Worm (Caenorhabditis elegans) whole organism, late embryonic: ENCODE data around the gene nhr-143.

Source experiments
- C08G9.2 ChIP-seq: sonication (generic microtip); optimal IDR thresholded peaks from 2 replicates; lab custom pipeline; 2016; ENCODE audit warnings: mild to moderate bottlenecking, missing genetic modification characterization, moderate library complexity, missing compliant biosample characterization
- F13H6.1 ChIP-seq: sonication (generic microtip); optimal IDR thresholded peaks from 2 replicates; lab custom pipeline; 2016; ENCODE audit warnings: missing genetic modification characterization, missing compliant biosample characterization
- K09A11.1 ChIP-seq: sonication (generic microtip); optimal IDR thresholded peaks from 2 replicates; lab custom pipeline; 2017; ENCODE audit warnings: antibody characterized with exemption, mild to moderate bottlenecking, missing genetic modification characterization, missing compliant biosample characterization; ENCODE audit not compliant: insufficient read depth
- ama-1 ChIP-seq: fragments of 150-350 bp; optimal IDR thresholded peaks from 2 replicates; lab custom pipeline; 2014
- ceh-14 ChIP-seq: sonication (generic microtip); optimal IDR thresholded peaks from 2 replicates; lab custom pipeline; 2016; ENCODE audit warnings: missing genotype, missing genetic modification characterization, missing compliant biosample characterization
- ceh-18 ChIP-seq: sonication (generic microtip); optimal IDR thresholded peaks from 2 replicates; lab custom pipeline; 2016; ENCODE audit warnings: missing genetic modification characterization, missing compliant biosample characterization
- ceh-2 ChIP-seq: sonication (generic microtip); optimal IDR thresholded peaks from 2 replicates; lab custom pipeline; 2016; ENCODE audit warnings: missing genotype, missing genetic modification characterization, missing compliant biosample characterization
- ceh-24 ChIP-seq: sonication (generic microtip); optimal IDR thresholded peaks from 2 replicates; lab custom pipeline; 2016; ENCODE audit warnings: mild to moderate bottlenecking, missing genetic modification characterization, missing compliant biosample characterization
- ceh-31 ChIP-seq: sonication (generic microtip); optimal IDR thresholded peaks from 2 replicates; lab custom pipeline; 2016; ENCODE audit warnings: missing genetic modification characterization, missing compliant biosample characterization
- ceh-9 ChIP-seq: sonication (generic microtip); optimal IDR thresholded peaks from 2 replicates; lab custom pipeline; 2016; ENCODE audit warnings: mild to moderate bottlenecking, missing genetic modification characterization, inconsistent platforms, missing compliant biosample characterization
- eyg-1 ChIP-seq: sonication (generic microtip); optimal IDR thresholded peaks from 2 replicates; lab custom pipeline; 2016; ENCODE audit warnings: missing genotype, missing genetic modification characterization, missing compliant biosample characterization
- fkh-10 ChIP-seq: fragments of 150-350 bp; optimal IDR thresholded peaks from 2 replicates; lab custom pipeline; 2014; ENCODE audit warnings: missing biosample characterization, missing genetic modification reagents, missing genetic modification characterization
- hlh-6 ChIP-seq: sonication (generic microtip); optimal IDR thresholded peaks from 2 replicates; lab custom pipeline; 2016; ENCODE audit warnings: missing genotype, missing genetic modification characterization, missing compliant biosample characterization
- hlh-8 ChIP-seq: sonication (generic microtip); optimal IDR thresholded peaks from 2 replicates; lab custom pipeline; 2016; ENCODE audit warnings: missing genotype, missing genetic modification characterization, missing compliant biosample characterization
- lim-6 ChIP-seq: sonication (generic microtip); optimal IDR thresholded peaks from 2 replicates; lab custom pipeline; 2016; ENCODE audit warnings: missing genetic modification characterization, missing compliant biosample characterization
- lin-11 ChIP-seq: fragments of 200-800 bp; sonication (Bioruptor generic); optimal IDR thresholded peaks from 2 replicates; lab custom pipeline; 2018; ENCODE audit warnings: mild to moderate bottlenecking, missing genetic modification characterization, missing compliant biosample characterization
- madf-2 ChIP-seq: sonication (generic microtip); optimal IDR thresholded peaks from 2 replicates; lab custom pipeline; 2017; ENCODE audit warnings: missing genetic modification characterization, missing compliant biosample characterization
- mec-3 ChIP-seq: sonication (generic microtip); optimal IDR thresholded peaks from 2 replicates; lab custom pipeline; 2016; ENCODE audit warnings: borderline replicate concordance, missing genetic modification characterization, missing compliant biosample characterization
- nfya-1 ChIP-seq: sonication (generic microtip); optimal IDR thresholded peaks from 2 replicates; lab custom pipeline; 2017; ENCODE audit warnings: missing genetic modification characterization, mild to moderate bottlenecking, missing compliant biosample characterization, antibody characterized with exemption, moderate library complexity
- nhr-232 ChIP-seq: sonication (generic microtip); optimal IDR thresholded peaks from 2 replicates; lab custom pipeline; 2016; ENCODE audit warnings: missing genetic modification characterization, missing compliant biosample characterization
- npax-4 ChIP-seq: sonication (generic microtip); optimal IDR thresholded peaks from 2 replicates; lab custom pipeline; 2016; ENCODE audit warnings: missing genetic modification characterization, missing compliant biosample characterization
- odd-2 ChIP-seq: sonication (generic microtip); optimal IDR thresholded peaks from 2 replicates; lab custom pipeline; 2017; ENCODE audit warnings: antibody characterized with exemption, mild to moderate bottlenecking, missing genetic modification characterization, missing compliant biosample characterization
- pag-3 ChIP-seq: sonication (generic microtip); optimal IDR thresholded peaks from 2 replicates; lab custom pipeline; 2016; ENCODE audit warnings: missing compliant biosample characterization, missing genetic modification characterization, borderline replicate concordance
- pat-9 ChIP-seq: fragments of 200-800 bp; sonication (Bioruptor generic); optimal IDR thresholded peaks from 2 replicates; lab custom pipeline; 2018; ENCODE audit warnings: mild to moderate bottlenecking, missing genetic modification characterization, moderate library complexity, missing compliant biosample characterization
- pax-1 ChIP-seq: fragments of 150-350 bp; optimal IDR thresholded peaks from 2 replicates; lab custom pipeline; 2014; ENCODE audit warnings: missing biosample characterization, missing genetic modification characterization
- pha-2 ChIP-seq: sonication (generic microtip); optimal IDR thresholded peaks from 2 replicates; lab custom pipeline; 2017; ENCODE audit warnings: mild to moderate bottlenecking, missing genetic modification characterization, missing compliant biosample characterization
- pha-4 ChIP-seq: fragments of 150-350 bp; optimal IDR thresholded peaks from 2 replicates; lab custom pipeline; 2018; ENCODE audit warnings: missing biosample characterization, missing genetic modification reagents, missing genetic modification characterization
- pros-1 ChIP-seq: fragments of 150-350 bp; optimal IDR thresholded peaks from 2 replicates; lab custom pipeline; 2014; ENCODE audit warnings: missing biosample characterization, missing genetic modification reagents, missing genetic modification characterization
- rnt-1 ChIP-seq: sonication (generic microtip); optimal IDR thresholded peaks from 2 replicates; lab custom pipeline; 2016; ENCODE audit warnings: missing genetic modification characterization, missing compliant biosample characterization
- sdc-2 ChIP-seq: sonication (generic microtip); optimal IDR thresholded peaks from 2 replicates; lab custom pipeline; 2016; ENCODE audit warnings: missing genotype, missing genetic modification characterization, missing compliant biosample characterization
- sox-4 ChIP-seq: sonication (generic microtip); optimal IDR thresholded peaks from 2 replicates; lab custom pipeline; 2017; ENCODE audit warnings: mild to moderate bottlenecking, missing genetic modification characterization, inconsistent platforms, missing compliant biosample characterization
- syd-9 ChIP-seq: sonication (generic microtip); optimal IDR thresholded peaks from 2 replicates; lab custom pipeline; 2016; ENCODE audit warnings: mild to moderate bottlenecking, missing genetic modification characterization, moderate library complexity, missing compliant biosample characterization
- tbx-2 ChIP-seq: sonication (generic microtip); optimal IDR thresholded peaks from 2 replicates; lab custom pipeline; 2016; ENCODE audit warnings: missing genetic modification characterization, missing compliant biosample characterization
- tbx-7 ChIP-seq: sonication (generic microtip); optimal IDR thresholded peaks from 2 replicates; lab custom pipeline; 2016; ENCODE audit warnings: missing genotype, missing genetic modification characterization, missing compliant biosample characterization
- ttx-3 ChIP-seq: sonication (generic microtip); optimal IDR thresholded peaks from 2 replicates; lab custom pipeline; 2016; ENCODE audit warnings: missing genetic modification reagents, missing genetic modification characterization, missing compliant biosample characterization
- unc-3 ChIP-seq, 2 experiments: fragments of 200-800 bp in 1 of 2; sonication (Bioruptor generic) in 1 of 2; sonication (generic microtip) in 1 of 2; conservative IDR thresholded peaks in 1 of 2; optimal IDR thresholded peaks in 1 of 2; 2 replicates each; pipeline versions ENCODE4 v1.3.6 to Lab custom; 2016 to 2022; ENCODE audit warnings: missing compliant biosample characterization in 2 of 2, missing genetic modification characterization in 2 of 2, missing genetic modification reagents in 1 of 2
- unc-42 ChIP-seq: sonication (generic microtip); optimal IDR thresholded peaks from 2 replicates; lab custom pipeline; 2016; ENCODE audit warnings: missing genotype, missing genetic modification characterization, missing compliant biosample characterization
- unc-55 ChIP-seq: sonication (generic microtip); optimal IDR thresholded peaks from 2 replicates; lab custom pipeline; 2017; ENCODE audit warnings: missing biosample characterization, missing genetic modification reagents, missing genetic modification characterization
- unc-86 ChIP-seq: sonication (generic microtip); optimal IDR thresholded peaks from 2 replicates; lab custom pipeline; 2016; ENCODE audit warnings: missing genetic modification characterization, missing compliant biosample characterization

The nhr-143 gene

ce11 chrV:8936184-8936589 lies 38.6 kb downstream of the nhr-143 start, which contains the start of gene unc-23 (continued):
- TF ChIP-seq C08G9.2 (tag; lab: Kevin White, UChicago): peak; percentile 23
- TF ChIP-seq F13H6.1 (tag; lab: Kevin White, UChicago): peak; percentile 26
- no peak for TF ChIP-seq unc-3 (GFP tag; conservative IDR thresholded peaks at IDR 0.05; lab: Robert Waterston, UW)
- no peak for TF ChIP-seq unc-3 (tag; optimal IDR thresholded peaks at IDR 0.05; lab: Kevin White, UChicago)
- no peak for TF ChIP-seq hlh-8
- peak; percentile 80 for TF ChIP-seq rnt-1 (tag; lab: Kevin White, UChicago)
- TF ChIP-seq, all 69 proteins: peak for 13

DNA sequence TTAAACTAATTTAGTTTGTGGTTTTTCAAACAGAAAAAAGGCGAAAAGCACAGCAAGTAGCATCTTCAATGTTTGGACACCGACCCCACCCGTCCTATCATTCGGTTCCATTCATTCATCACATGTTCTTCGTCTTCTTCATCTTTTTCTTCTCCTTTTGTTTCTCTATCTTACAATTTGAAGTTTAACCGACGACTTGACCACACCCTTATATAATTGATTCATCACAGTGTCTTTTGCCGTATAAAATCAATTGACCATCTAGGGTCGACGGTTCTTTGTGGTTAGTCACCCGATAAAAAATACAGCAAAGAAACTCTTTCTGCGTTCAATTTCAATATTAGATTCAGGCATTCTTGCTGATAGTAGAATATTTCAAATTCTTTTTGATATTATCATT lies 39.6 kb downstream of the nhr-143 start:
- no peak for TF ChIP-seq ceh-18
- TF ChIP-seq tbx-7 (tag; lab: Kevin White, UChicago): no peak
- no peak for TF ChIP-seq pax-1 (tag; lab: Kevin White, UChicago)
- no peak for TF ChIP-seq unc-86 (tag; lab: Kevin White, UChicago)
- no peak for TF ChIP-seq ttx-3
- TF ChIP-seq K09A11.1: no peak
- no peak for TF ChIP-seq nfya-1 (tag; lab: Kevin White, UChicago)
- no peak for TF ChIP-seq npax-4
- no peak for TF ChIP-seq lin-11
- TF ChIP-seq pat-9: no peak
- no peak for TF ChIP-seq pag-3 (tag; lab: Kevin White, UChicago)
- TF ChIP-seq unc-42: no peak
- TF ChIP-seq odd-2: no peak
- TF ChIP-seq ceh-24 (tag; lab: Kevin White, UChicago): no peak
- no peak for TF ChIP-seq fkh-10
- TF ChIP-seq nhr-232 (tag; lab: Kevin White, UChicago): no peak
- TF ChIP-seq, all 69 proteins: peak for 0

DNA sequence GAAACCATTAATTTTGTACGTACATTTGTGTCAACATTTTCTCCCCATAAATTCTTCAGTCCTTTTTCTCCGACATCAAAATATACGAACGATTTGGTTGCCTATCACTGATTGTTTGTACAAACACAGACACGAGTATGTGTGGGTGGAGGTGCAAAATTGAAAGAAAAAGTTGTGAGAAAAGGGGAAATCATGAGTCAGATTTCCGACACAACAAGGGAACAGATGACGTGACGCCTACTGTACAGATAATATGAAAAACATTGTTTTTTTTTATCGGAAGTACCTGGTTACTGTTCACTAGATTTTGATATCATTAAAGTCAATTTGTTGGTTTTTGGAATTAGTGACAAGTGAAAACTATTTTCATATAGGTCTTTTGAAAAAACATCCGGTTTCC lies 40.5 kb downstream of the nhr-143 start:
- no peak for TF ChIP-seq mec-3
- no peak for TF ChIP-seq fkh-10
- TF ChIP-seq ceh-2: no peak
- TF ChIP-seq pag-3 (tag; lab: Kevin White, UChicago): no peak
- TF ChIP-seq sdc-2 (tag; lab: Kevin White, UChicago): no peak
- no peak for TF ChIP-seq ceh-9 (tag; lab: Kevin White, UChicago)
- no peak for TF ChIP-seq ama-1 (lab: Kevin White, UChicago)
- TF ChIP-seq ceh-14: no peak
- no peak for TF ChIP-seq pha-2
- TF ChIP-seq madf-2 (tag; lab: Kevin White, UChicago): no peak
- no peak for TF ChIP-seq unc-55 (GFP tag; lab: Kevin White, UChicago)
- TF ChIP-seq ceh-31 (tag; lab: Kevin White, UChicago): no peak
- TF ChIP-seq hlh-6 (tag; lab: Kevin White, UChicago): no peak
- TF ChIP-seq unc-42: no peak
- TF ChIP-seq, all 69 proteins: peak for 0

DNA sequence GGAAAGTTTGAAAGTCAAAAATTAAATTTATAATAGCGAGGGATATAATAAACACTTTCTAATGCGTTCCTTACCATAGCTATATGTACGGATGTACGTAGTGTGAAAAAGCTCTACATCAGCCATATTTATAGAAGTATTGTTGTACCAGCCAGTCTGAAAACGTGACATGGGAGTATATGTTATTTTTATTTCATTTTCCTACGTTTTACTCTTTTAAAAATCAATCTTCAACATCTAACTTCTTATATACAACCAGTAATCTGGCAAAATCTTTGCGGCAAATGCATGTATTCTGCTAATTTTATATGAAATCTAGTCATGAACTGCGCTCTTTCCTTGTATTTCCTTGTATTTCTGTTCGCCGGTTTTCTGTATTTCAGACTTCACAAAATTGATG lies 42.4 kb downstream of the nhr-143 start, which contains the start of gene H14N18.2:
TSS of gene H14N18.2 (plus strand) at position 301 of the 400 bp plus-strand sequence.
- TF ChIP-seq F13H6.1 (tag; lab: Kevin White, UChicago) (no peak), nhr-232 (tag; lab: Kevin White, UChicago) (no peak), lim-6 (no peak), ceh-9 (tag; lab: Kevin White, UChicago) (no peak), eyg-1 (tag; lab: Kevin White, UChicago) (no peak), sox-4 (tag; lab: Kevin White, UChicago) (no peak), lin-11 (no peak), tbx-2 (no peak)

- no peak for TF ChIP-seq tbx-7 (tag; lab: Kevin White, UChicago)
- TF ChIP-seq syd-9: no peak
- no peak for TF ChIP-seq pha-4 (tag; lab: Kevin White, UChicago)
- TF ChIP-seq pros-1 (tag; lab: Kevin White, UChicago): no peak
- TF ChIP-seq ama-1 (lab: Kevin White, UChicago): no peak
- TF ChIP-seq, all 69 proteins: peak for 0
Measured at ce11 chrV:8928967-8929366, 45.8 kb downstream of the nhr-143 start, which contains the start of gene H14N18.4. Gene H14N18.4, minus strand, starts transcription at chrV:8928978.
